Worm (Caenorhabditis elegans): ENCODE data around the gene F13B12.7.

The F13B12.7 gene

ce11 chrIV:10437114-10437513, 6.5 kb upstream of the F13B12.7 start:
- no peak for TF ChIP-seq pqm-1 (tag; optimal IDR thresholded peaks at IDR 0.05)
- TF ChIP-seq ceh-8 (GFP tag; optimal IDR thresholded peaks at IDR 0.05): peak; percentile 92
- TF ChIP-seq nhr-71 (tag; optimal IDR thresholded peaks at IDR 0.05): peak; percentile 44

- peak; percentile 62 for TF ChIP-seq elt-2 (tag; optimal IDR thresholded peaks at IDR 0.05)
- no peak for TF ChIP-seq tlp-1 (tag; optimal IDR thresholded peaks at IDR 0.05)
- TF ChIP-seq ets-5 (GFP tag; IDR thresholded peaks at IDR 0.05): no peak
- peak; percentile 53 for TF ChIP-seq pqm-1 (tag; optimal IDR thresholded peaks at IDR 0.05)
- peak; percentile 1 for TF ChIP-seq lin-14 (GFP tag; optimal IDR thresholded peaks at IDR 0.05)
- no peak for TF ChIP-seq ces-1 (GFP tag; optimal IDR thresholded peaks at IDR 0.05)
- no peak for TF ChIP-seq alr-1 (tag; optimal IDR thresholded peaks at IDR 0.05; ENCODE audit: borderline replicate concordance)
- no peak for TF ChIP-seq snu-23 (GFP tag; optimal IDR thresholded peaks at IDR 0.05)
- no peak for TF ChIP-seq C16A3.4 (tag; optimal IDR thresholded peaks at IDR 0.05)
- TF ChIP-seq efl-1 (optimal IDR thresholded peaks at IDR 0.05): no peak
- no peak for TF ChIP-seq efl-1 (GFP tag; optimal IDR thresholded peaks at IDR 0.05 in 1 of 2)
- TF ChIP-seq isw-1 (GFP tag; IDR thresholded peaks at IDR 0.05): no peak
Measured at ce11 chrIV:10438901-10439300, 4.7 kb upstream of the F13B12.7 start, which contains the start of gene F13B12.3. Gene F13B12.3 (plus strand): TSS chrIV:10439123.

- TF ChIP-seq efl-1 (optimal IDR thresholded peaks at IDR 0.05) (no peak), efl-1 (GFP tag; optimal IDR thresholded peaks at IDR 0.05 in 1 of 2) (peak in 1 of 2 experiments; percentile 71), Y116A8C.19 (tag; optimal IDR thresholded peaks at IDR 0.05; ENCODE audit: borderline replicate concordance) (no peak), fkh-10 (GFP tag; optimal IDR thresholded peaks at IDR 0.05) (no peak), unc-30 (tag; optimal IDR thresholded peaks at IDR 0.05) (no peak), ztf-11 (tag; optimal IDR thresholded peaks at IDR 0.05) (no peak)
Measured at ce11 chrIV:10442904-10443303, 706 bp upstream of the F13B12.7 start.

- TF ChIP-seq dsc-1 (tag; optimal IDR thresholded peaks at IDR 0.05) (peak; percentile 42), mef-2 (tag; optimal IDR thresholded peaks at IDR 0.05) (no peak), tlp-1 (tag; optimal IDR thresholded peaks at IDR 0.05) (no peak)
Measured at ce11 chrIV:10449799-10450198, 6.2 kb downstream of the F13B12.7 start, which contains the start of gene F13B12.4. Gene F13B12.4 (minus strand): TSS chrIV:10449899.

- TF ChIP-seq sptf-1 (tag; optimal IDR thresholded peaks at IDR 0.05) (no peak), unc-98 (GFP tag; IDR thresholded peaks at IDR 0.05) (no peak), isw-1 (GFP tag; IDR thresholded peaks at IDR 0.05) (no peak), hlh-17 (GFP tag; optimal IDR thresholded peaks at IDR 0.05; ENCODE audit: borderline replicate concordance) (no peak), aha-1 (tag; optimal IDR thresholded peaks at IDR 0.05) (no peak), hlh-4 (tag; optimal IDR thresholded peaks at IDR 0.05) (no peak)
Measured at ce11 chrIV:10453001-10453400, 9.4 kb downstream of the F13B12.7 start, which contains the start of gene F01D4.8. Gene F01D4.8 (minus strand): TSS chrIV:10453101.

- TF ChIP-seq mep-1 (tag; optimal IDR thresholded peaks at IDR 0.05) (no peak), C16A3.4 (tag; optimal IDR thresholded peaks at IDR 0.05) (no peak), nhr-47 (tag; optimal IDR thresholded peaks at IDR 0.05) (no peak), pqm-1 (tag; optimal IDR thresholded peaks at IDR 0.05) (no peak), ama-1 (optimal IDR thresholded peaks at IDR 0.05) (no peak), nhr-77 (tag; optimal IDR thresholded peaks at IDR 0.05) (no peak), alr-1 (tag; optimal IDR thresholded peaks at IDR 0.05; ENCODE audit: borderline replicate concordance) (no peak), fkh-8 (tag; optimal IDR thresholded peaks at IDR 0.05) (no peak), C04F5.9 (tag; optimal IDR thresholded peaks at IDR 0.05) (no peak), lir-3 (tag; optimal IDR thresholded peaks at IDR 0.05; ENCODE audit: poor library complexity) (no peak), unc-86 (tag; optimal IDR thresholded peaks at IDR 0.05) (no peak), sup-37 (GFP tag; optimal IDR thresholded peaks at IDR 0.05) (no peak)
Measured at ce11 chrIV:10457137-10457536, 13.5 kb downstream of the F13B12.7 start, which contains the start of gene srb-17. Gene srb-17 (minus strand): TSS chrIV:10457237.

Data from whole organism, L1 larva.